Worm (Caenorhabditis elegans): ENCODE measurements around the gene F15A8.1.

Gene F15A8.1

DNA sequence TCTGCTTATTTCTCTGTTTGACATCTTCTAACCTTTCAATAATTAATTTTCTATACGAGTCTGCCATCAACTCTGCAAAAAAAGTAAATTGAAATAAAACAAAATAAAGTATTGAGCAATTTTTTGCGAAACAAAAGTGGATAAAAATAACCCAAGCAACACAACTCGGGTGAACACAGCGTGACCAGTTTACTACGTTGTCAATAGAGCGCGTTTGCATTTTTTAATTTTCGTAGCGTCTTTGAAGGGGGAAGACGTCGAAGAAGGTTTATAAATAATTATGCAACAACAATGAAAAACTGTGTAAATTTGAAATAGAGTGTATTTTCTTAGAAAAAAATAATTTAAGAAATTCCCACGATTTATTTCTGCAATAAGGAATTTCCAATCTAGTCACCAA is 21.6 kb downstream of the F15A8.1 start, which contains the start of gene atg-16.1:
atg-16.1 (minus strand) TSS at position 76 of the 400 bp plus-strand sequence.
- TF ChIP-seq ceh-16 (tag; optimal IDR thresholded peaks at IDR 0.05), result no peak
- TF ChIP-seq sma-9 (GFP tag; optimal IDR thresholded peaks at IDR 0.05), result peak; percentile 44
- TF ChIP-seq sma-9 (tag; optimal IDR thresholded peaks at IDR 0.05), result no peak
- peak; percentile 60 for TF ChIP-seq nhr-129 (tag; optimal IDR thresholded peaks at IDR 0.05)
- peak; percentile 24 for TF ChIP-seq sma-3 (GFP tag; optimal IDR thresholded peaks at IDR 0.05)
- peak; percentile 67 for TF ChIP-seq crh-2 (tag; optimal IDR thresholded peaks at IDR 0.05)
- peak; percentile 13 for TF ChIP-seq snpc-4 (tag; optimal IDR thresholded peaks at IDR 0.05)
- peak; percentile 20 for TF ChIP-seq nhr-21 (tag; optimal IDR thresholded peaks at IDR 0.05)
- TF ChIP-seq nhr-25 (tag; optimal IDR thresholded peaks at IDR 0.05), result peak; percentile 58
- peak; percentile 38 for TF ChIP-seq lin-13 (GFP tag; optimal IDR thresholded peaks at IDR 0.05)
- TF ChIP-seq unc-55 (GFP tag; optimal IDR thresholded peaks at IDR 0.05), result peak; percentile 65
- no peak for TF ChIP-seq nhr-23 (tag; optimal IDR thresholded peaks at IDR 0.05)
- no peak for TF ChIP-seq nhr-77 (tag; optimal IDR thresholded peaks at IDR 0.05)
- TF ChIP-seq gmeb-1 (tag; optimal IDR thresholded peaks at IDR 0.05), result peak; percentile 14
- peak; percentile 79 for TF ChIP-seq C34F6.9 (tag; optimal IDR thresholded peaks at IDR 0.05)
- no peak for TF ChIP-seq mab-5 (tag; optimal IDR thresholded peaks at IDR 0.05)
- TF ChIP-seq elt-1 (tag; optimal IDR thresholded peaks at IDR 0.05), result no peak
- no peak for TF ChIP-seq nhr-10 (tag; optimal IDR thresholded peaks at IDR 0.05)
- TF ChIP-seq F13H6.1 (tag; optimal IDR thresholded peaks at IDR 0.05), result peak; percentile 43
- peak; percentile 40 for TF ChIP-seq fos-1 (tag; optimal IDR thresholded peaks at IDR 0.05)
- TF ChIP-seq ceh-82 (tag; optimal IDR thresholded peaks at IDR 0.05), result no peak
- TF ChIP-seq lsy-2 (tag; optimal IDR thresholded peaks at IDR 0.05), result peak in 1 of 2 experiments; percentile 75

DNA sequence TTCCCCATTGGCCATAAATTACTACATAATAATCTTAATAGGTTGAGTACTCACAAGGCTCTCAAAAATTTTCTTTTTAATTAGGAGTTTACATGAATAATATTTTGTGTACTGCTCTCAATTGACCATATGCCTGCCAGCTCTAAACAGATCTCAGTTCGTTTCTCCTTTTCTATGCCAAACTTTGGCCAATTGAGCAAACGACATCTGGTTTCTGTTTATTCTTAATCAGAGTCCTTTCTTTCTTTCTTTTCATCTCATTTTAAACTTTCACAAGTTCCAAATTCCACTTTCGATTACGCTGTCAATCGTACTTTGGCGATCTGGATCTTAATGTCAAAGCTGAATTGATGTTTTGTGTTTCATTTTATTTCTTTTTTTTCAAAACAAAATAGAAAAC is 23.6 kb downstream of the F15A8.1 start:
- TF ChIP-seq aly-2 (tag; optimal IDR thresholded peaks at IDR 0.05), result no peak
- TF ChIP-seq fos-1 (tag; optimal IDR thresholded peaks at IDR 0.05), result no peak
- TF ChIP-seq lsy-2 (tag; optimal IDR thresholded peaks at IDR 0.05), result no peak
- no peak for TF ChIP-seq lin-11 (tag; optimal IDR thresholded peaks at IDR 0.05)
- no peak for TF ChIP-seq nhr-21 (tag; optimal IDR thresholded peaks at IDR 0.05)
- TF ChIP-seq alr-1 (tag; optimal IDR thresholded peaks at IDR 0.05), result no peak
- no peak for TF ChIP-seq dmd-4 (tag; optimal IDR thresholded peaks at IDR 0.05)
- TF ChIP-seq peb-1 (tag; optimal IDR thresholded peaks at IDR 0.05), result no peak
- no peak for TF ChIP-seq snpc-4 (tag; optimal IDR thresholded peaks at IDR 0.05)
- TF ChIP-seq gmeb-1 (tag; optimal IDR thresholded peaks at IDR 0.05), result no peak
- no peak for TF ChIP-seq ceh-82 (tag; optimal IDR thresholded peaks at IDR 0.05)
- TF ChIP-seq skn-1 (tag; optimal IDR thresholded peaks at IDR 0.05), result no peak
- TF ChIP-seq unc-39 (tag; optimal IDR thresholded peaks at IDR 0.05), result no peak

DNA sequence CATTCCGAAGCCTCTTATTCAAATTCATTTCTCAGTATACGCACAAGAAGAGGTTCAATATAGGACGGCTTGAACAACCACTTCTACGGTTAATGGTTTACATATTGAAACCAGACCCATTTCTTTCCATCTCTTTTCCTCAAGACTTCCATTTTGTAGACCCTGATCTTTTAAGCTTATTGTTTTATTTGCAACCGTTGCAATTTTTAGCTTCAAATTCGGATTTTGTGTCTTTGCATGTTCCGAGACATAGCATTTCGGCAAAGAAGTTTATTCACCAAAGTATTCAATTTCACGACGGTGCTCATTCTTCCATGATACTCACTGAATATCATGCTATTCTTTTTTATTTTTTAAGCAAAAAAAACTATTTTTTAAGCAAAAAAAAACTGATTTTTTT is 25.5 kb downstream of the F15A8.1 start, which contains the start of gene nmur-3:
nmur-3 (plus strand) TSS at position 301 of the 400 bp plus-strand sequence.
- TF ChIP-seq ceh-82 (tag; optimal IDR thresholded peaks at IDR 0.05) (no peak), egl-27 (tag; optimal IDR thresholded peaks at IDR 0.05) (no peak), C34F6.9 (tag; optimal IDR thresholded peaks at IDR 0.05) (no peak), nhr-25 (tag; optimal IDR thresholded peaks at IDR 0.05) (no peak), mab-5 (tag; optimal IDR thresholded peaks at IDR 0.05) (no peak), crh-2 (tag; optimal IDR thresholded peaks at IDR 0.05) (no peak), lsy-2 (tag; optimal IDR thresholded peaks at IDR 0.05) (no peak), zag-1 (tag; optimal IDR thresholded peaks at IDR 0.05) (no peak)

DNA sequence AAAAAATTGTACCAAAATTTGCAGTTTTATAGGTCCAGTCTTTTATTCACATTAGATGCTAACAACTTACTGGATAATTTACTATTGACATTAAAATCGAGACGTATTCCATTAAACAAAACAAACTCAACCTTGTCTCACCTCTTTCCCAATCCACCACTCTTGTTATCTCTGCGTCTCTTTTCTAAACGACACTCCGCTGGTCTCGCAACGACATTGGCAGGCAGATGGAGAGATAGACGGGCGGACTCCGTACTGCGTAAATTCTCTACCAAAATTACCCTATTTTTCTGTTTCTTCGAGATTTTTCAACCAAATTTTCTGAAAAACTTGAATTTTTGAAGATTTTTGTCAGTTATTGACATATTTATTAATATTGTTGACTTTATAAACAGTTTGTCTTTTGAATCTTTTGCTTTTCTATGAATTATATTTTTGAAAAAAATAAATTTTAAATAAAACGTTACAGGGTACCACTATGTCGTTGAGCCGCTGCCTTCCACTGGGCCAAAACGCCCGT is 28.6 kb downstream of the F15A8.1 start, which contains the start of gene asb-2:
asb-2 (plus strand) TSS at position 470 of the 520 bp plus-strand sequence.
- TF ChIP-seq sma-3 (GFP tag; optimal IDR thresholded peaks at IDR 0.05), result peak; percentile 90
- TF ChIP-seq egl-27 (tag; optimal IDR thresholded peaks at IDR 0.05), result peak; percentile 58
- TF ChIP-seq skn-1 (tag; optimal IDR thresholded peaks at IDR 0.05), result no peak
- peak; percentile 57 for TF ChIP-seq nhr-6 (tag; optimal IDR thresholded peaks at IDR 0.05)
- no peak for TF ChIP-seq ceh-82 (tag; optimal IDR thresholded peaks at IDR 0.05)
- TF ChIP-seq nhr-23 (tag; optimal IDR thresholded peaks at IDR 0.05), result no peak
- peak; percentile 86 for TF ChIP-seq nhr-25 (tag; optimal IDR thresholded peaks at IDR 0.05)
- no peak for TF ChIP-seq elt-1 (tag; optimal IDR thresholded peaks at IDR 0.05)
- TF ChIP-seq elt-3 (tag; optimal IDR thresholded peaks at IDR 0.05), result no peak
- TF ChIP-seq sem-4 (tag; optimal IDR thresholded peaks at IDR 0.05), result peak; percentile 77
- no peak for TF ChIP-seq nhr-12 (tag; optimal IDR thresholded peaks at IDR 0.05)
- TF ChIP-seq mab-5 (tag; optimal IDR thresholded peaks at IDR 0.05), result peak; percentile 66
- TF ChIP-seq F13H6.1 (tag; optimal IDR thresholded peaks at IDR 0.05), result peak; percentile 78
- TF ChIP-seq nhr-77 (tag; optimal IDR thresholded peaks at IDR 0.05), result no peak
- TF ChIP-seq unc-39 (tag; optimal IDR thresholded peaks at IDR 0.05), result no peak
- no peak for TF ChIP-seq ztf-11 (tag; optimal IDR thresholded peaks at IDR 0.05)
- no peak for TF ChIP-seq mdl-1 (tag; optimal IDR thresholded peaks at IDR 0.05)
- peak; percentile 78 for TF ChIP-seq lin-11 (tag; optimal IDR thresholded peaks at IDR 0.05)
- peak; percentile 50 for TF ChIP-seq zag-1 (tag; optimal IDR thresholded peaks at IDR 0.05)
- TF ChIP-seq fos-1 (tag; optimal IDR thresholded peaks at IDR 0.05), result peak; percentile 78
- TF ChIP-seq unc-55 (GFP tag; optimal IDR thresholded peaks at IDR 0.05), result peak; percentile 88
- peak; percentile 95 for TF ChIP-seq C34F6.9 (tag; optimal IDR thresholded peaks at IDR 0.05)
- TF ChIP-seq lin-39 (tag; optimal IDR thresholded peaks at IDR 0.05), result no peak
- TF ChIP-seq ztf-1 (GFP tag; conservative IDR thresholded peaks at IDR 0.05), result no peak
- TF ChIP-seq R02D3.7 (tag; optimal IDR thresholded peaks at IDR 0.05), result peak; percentile 4
- TF ChIP-seq ama-1 (optimal IDR thresholded peaks at IDR 0.05), result no peak
- no peak for TF ChIP-seq ZK546.5 (tag; optimal IDR thresholded peaks at IDR 0.05)
- no peak for TF ChIP-seq Y55F3AM.14 (GFP tag; optimal IDR thresholded peaks at IDR 0.05)
- TF ChIP-seq mbf-1 (tag; optimal IDR thresholded peaks at IDR 0.05), result no peak
- peak; percentile 87 for TF ChIP-seq nhr-21 (tag; optimal IDR thresholded peaks at IDR 0.05)
- TF ChIP-seq peb-1 (tag; optimal IDR thresholded peaks at IDR 0.05), result no peak
- peak; percentile 88 for TF ChIP-seq sma-9 (GFP tag; optimal IDR thresholded peaks at IDR 0.05)
- no peak for TF ChIP-seq sma-9 (tag; optimal IDR thresholded peaks at IDR 0.05)
- peak; percentile 71 to 93 for TF ChIP-seq lsy-2 (tag; optimal IDR thresholded peaks at IDR 0.05)
- peak; percentile 94 for TF ChIP-seq nhr-129 (tag; optimal IDR thresholded peaks at IDR 0.05)

All from whole organism, L2 larva.